Worm (Caenorhabditis elegans) whole organism, young adult: Measurements from ENCODE around the gene srh-276.

Source experiments
- F22D6.2 ChIP-seq: sonication (generic microtip); optimal IDR thresholded peaks from 2 replicates; lab custom pipeline; 2016; ENCODE audit warnings: mild to moderate bottlenecking, missing genetic modification characterization, missing compliant biosample characterization
- Y53G8AR.9 ChIP-seq: fragments of 200-800 bp; sonication (Bioruptor generic); conservative IDR thresholded peaks from 2 replicates; pipeline ENCODE4 v1.3.6; 2022; ENCODE audit warnings: missing genetic modification reagents, missing genetic modification characterization, missing compliant biosample characterization
- Y95B8A.8 ChIP-seq: fragments of 200-800 bp; sonication (Bioruptor generic); IDR thresholded peaks from 2 replicates; pipeline ENCODE4 v1.3.6; 2022; ENCODE audit warnings: missing genetic modification reagents, missing genetic modification characterization, missing compliant biosample characterization
- die-1 ChIP-seq: sonication (generic microtip); optimal IDR thresholded peaks from 2 replicates; lab custom pipeline; 2016; ENCODE audit warnings: missing genotype, mild to moderate bottlenecking, missing genetic modification characterization, missing compliant biosample characterization
- egrh-3 ChIP-seq: fragments of 200-800 bp; sonication (Bioruptor generic); IDR thresholded peaks from 2 replicates; pipeline ENCODE4 v1.3.6; 2022; ENCODE audit warnings: missing genetic modification reagents, missing genetic modification characterization, missing compliant biosample characterization
- lag-1 ChIP-seq: fragments of 200-800 bp; sonication (Bioruptor generic); IDR thresholded peaks from 2 replicates; pipeline ENCODE4 v1.3.6; 2022; ENCODE audit warnings: missing genetic modification reagents, missing genetic modification characterization, missing compliant biosample characterization
- tlf-1 ChIP-seq: fragments of 200-800 bp; sonication (Bioruptor generic); optimal IDR thresholded peaks from 2 replicates; lab custom pipeline; 2018; ENCODE audit warnings: mild to moderate bottlenecking, missing genetic modification characterization, missing compliant biosample characterization
- unc-130 ChIP-seq: sonication (generic microtip); optimal IDR thresholded peaks from 2 replicates; lab custom pipeline; 2016; ENCODE audit warnings: missing genetic modification reagents, missing genetic modification characterization, missing compliant biosample characterization
- ztf-26 ChIP-seq: sonication (generic microtip); optimal IDR thresholded peaks from 2 replicates; lab custom pipeline; 2017; ENCODE audit warnings: missing genetic modification characterization, missing compliant biosample characterization

DNA sequence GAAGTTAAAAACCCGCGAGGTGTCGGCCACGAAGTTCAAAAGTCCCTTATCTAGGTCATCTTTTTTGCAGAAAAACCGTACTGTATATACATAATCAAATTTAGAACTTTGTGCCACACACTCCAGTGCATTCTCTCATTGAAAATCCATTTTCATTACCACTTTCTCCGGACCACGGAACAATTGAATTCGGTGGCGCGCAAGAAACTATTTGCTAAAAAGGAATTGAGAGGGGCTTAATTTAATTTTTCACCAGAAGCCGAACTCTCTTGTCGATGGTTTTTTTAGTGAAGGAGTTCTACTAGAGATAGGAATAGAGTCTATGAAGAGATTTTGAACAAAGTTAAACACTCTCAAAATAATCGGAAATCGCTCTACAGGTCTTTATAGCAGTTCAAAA, 9.3 kb upstream of the srh-276 start:
- no peak for TF ChIP-seq Y95B8A.8 (GFP tag; lab: Robert Waterston, UW)
- no peak for TF ChIP-seq unc-130
- TF ChIP-seq die-1 (tag; lab: Kevin White, UChicago): no peak
- TF ChIP-seq Y53G8AR.9 (GFP tag; lab: Robert Waterston, UW): no peak
- no peak for TF ChIP-seq lag-1 (GFP tag; lab: Robert Waterston, UW)
- no peak for TF ChIP-seq tlf-1 (GFP tag; lab: Kevin White, UChicago)
- no peak for TF ChIP-seq egrh-3
- TF ChIP-seq ztf-26 (tag; lab: Kevin White, UChicago): no peak
- no peak for TF ChIP-seq F22D6.2
